Worm (Caenorhabditis elegans) whole organism, L1 larva: Measurements from ENCODE around the gene F52B11.2.

Experiments
- C04F5.9 ChIP-seq: sonication (generic microtip); optimal IDR thresholded peaks from 2 replicates; lab custom pipeline; 2016; ENCODE audit warnings: missing genetic modification characterization, missing compliant biosample characterization
- C34B4.2 ChIP-seq: sonication (generic microtip); optimal IDR thresholded peaks from 2 replicates; lab custom pipeline; 2017; ENCODE audit warnings: mild to moderate bottlenecking, missing genetic modification characterization, missing compliant biosample characterization
- F16B12.6 ChIP-seq: fragments of 150-350 bp; optimal IDR thresholded peaks from 2 replicates; lab custom pipeline; 2014; ENCODE audit warnings: missing biosample characterization, missing genetic modification characterization
- Y116A8C.19 ChIP-seq: sonication (generic microtip); optimal IDR thresholded peaks from 2 replicates; lab custom pipeline; 2016; ENCODE audit warnings: missing compliant biosample characterization, missing genetic modification characterization, borderline replicate concordance
- alr-1 ChIP-seq: fragments of 200-800 bp; sonication (Bioruptor generic); optimal IDR thresholded peaks from 2 replicates; lab custom pipeline; 2018; ENCODE audit warnings: borderline replicate concordance, mild to moderate bottlenecking, missing genetic modification characterization, missing compliant biosample characterization
- aly-2 ChIP-seq: fragments of 150-350 bp; optimal IDR thresholded peaks from 2 replicates; lab custom pipeline; 2014; ENCODE audit warnings: missing biosample characterization, missing genetic modification characterization
- ceh-63 ChIP-seq: fragments of 200-800 bp; sonication (Bioruptor generic); optimal IDR thresholded peaks from 2 replicates; lab custom pipeline; 2018; ENCODE audit warnings: mild to moderate bottlenecking, missing genetic modification characterization, missing compliant biosample characterization
- ceh-8 ChIP-seq: fragments of 200-800 bp; sonication (Bioruptor generic); optimal IDR thresholded peaks from 2 replicates; lab custom pipeline; 2018; ENCODE audit warnings: mild to moderate bottlenecking, missing genetic modification characterization, moderate library complexity, missing compliant biosample characterization
- ceh-88 ChIP-seq: fragments of 200-800 bp; sonication (Bioruptor generic); IDR thresholded peaks from 2 replicates; pipeline ENCODE4 v1.3.6; 2022; ENCODE audit warnings: missing genetic modification characterization, missing compliant biosample characterization
- ceh-90 ChIP-seq: sonication (generic microtip); optimal IDR thresholded peaks from 2 replicates; lab custom pipeline; 2016; ENCODE audit warnings: missing genetic modification characterization, missing compliant biosample characterization
- ces-1 ChIP-seq: fragments of 150-350 bp; optimal IDR thresholded peaks from 2 replicates; lab custom pipeline; 2014; ENCODE audit warnings: missing biosample characterization, missing genetic modification reagents, missing genetic modification characterization
- dpl-1 ChIP-seq, 3 experiments: fragments of 150-350 bp in 2 of 3; sonication (generic microtip) in 1 of 3; optimal IDR thresholded peaks; 2 replicates each; lab custom pipeline; 2014 to 2017; ENCODE audit warnings: missing biosample characterization in 3 of 3, missing genetic modification characterization in 3 of 3, missing genetic modification reagents in 3 of 3
- dsc-1 ChIP-seq: sonication (generic microtip); optimal IDR thresholded peaks from 2 replicates; lab custom pipeline; 2016; ENCODE audit warnings: mild to moderate bottlenecking, missing genetic modification characterization, missing compliant biosample characterization
- efl-1 ChIP-seq, 4 experiments: fragments of 150-350 bp; optimal IDR thresholded peaks in 3 of 4; peaks in 1 of 4; 1 replicate in 1 of 4; 2 replicates in 3 of 4; lab custom pipeline; 2014; ENCODE audit warnings: missing biosample characterization in 2 of 4, missing genetic modification characterization in 2 of 4, missing genetic modification reagents in 2 of 4
- elt-2 ChIP-seq: sonication (generic microtip); optimal IDR thresholded peaks from 2 replicates; lab custom pipeline; 2016; ENCODE audit warnings: missing genetic modification characterization, mild to moderate bottlenecking, inconsistent platforms, missing compliant biosample characterization, missing genetic modification reagents
- elt-3 ChIP-seq, 6 experiments: fragments of 150-350 bp in 1 of 6; sonication (generic microtip); optimal IDR thresholded peaks; 2 replicates each; lab custom pipeline; 2017 to 2018; ENCODE audit warnings: missing biosample characterization in 6 of 6, missing genetic modification characterization in 6 of 6, inconsistent platforms in 1 of 6
- ets-5 ChIP-seq: fragments of 200-800 bp; sonication (Bioruptor generic); IDR thresholded peaks from 2 replicates; pipeline ENCODE4 v1.3.6; 2022; ENCODE audit warnings: missing genetic modification characterization, missing compliant biosample characterization
- fkh-10 ChIP-seq: sonication (generic microtip); optimal IDR thresholded peaks from 2 replicates; lab custom pipeline; 2017; ENCODE audit warnings: missing biosample characterization, missing genetic modification reagents, missing genetic modification characterization
- hlh-17 ChIP-seq: fragments of 200-800 bp; sonication (Bioruptor generic); optimal IDR thresholded peaks from 2 replicates; lab custom pipeline; 2018; ENCODE audit warnings: missing genetic modification characterization, mild to moderate bottlenecking, missing compliant biosample characterization, moderate library complexity, borderline replicate concordance
- hlh-4 ChIP-seq: sonication (generic microtip); optimal IDR thresholded peaks from 2 replicates; lab custom pipeline; 2016; ENCODE audit warnings: mild to moderate bottlenecking, missing genetic modification characterization, missing compliant biosample characterization
- irx-1 ChIP-seq: sonication (generic microtip); optimal IDR thresholded peaks from 2 replicates; lab custom pipeline; 2016; ENCODE audit warnings: missing genetic modification characterization, missing compliant biosample characterization
- jun-1 ChIP-seq: fragments of 150-350 bp; optimal IDR thresholded peaks from 2 replicates; lab custom pipeline; 2014; ENCODE audit warnings: missing biosample characterization, missing genetic modification reagents, missing genetic modification characterization
- lin-13 ChIP-seq: fragments of 150-350 bp; optimal IDR thresholded peaks from 2 replicates; lab custom pipeline; 2014; ENCODE audit warnings: missing biosample characterization, missing genetic modification reagents, missing genetic modification characterization
- lin-15B ChIP-seq: fragments of 150-350 bp; sonication (generic microtip); optimal IDR thresholded peaks from 3 replicates; lab custom pipeline; 2014; ENCODE audit warnings: missing biosample characterization, missing genetic modification characterization
- lin-35 ChIP-seq, 2 experiments: fragments of 150-350 bp; optimal IDR thresholded peaks; 2 replicates each; lab custom pipeline; 2014; ENCODE audit warnings: missing biosample characterization in 2 of 2, missing genetic modification characterization in 2 of 2, missing genetic modification reagents in 2 of 2
- lsy-2 ChIP-seq, 2 experiments: fragments of 150-350 bp; optimal IDR thresholded peaks; 2 replicates each; lab custom pipeline; 2014; ENCODE audit warnings: missing biosample characterization in 2 of 2, missing genetic modification characterization in 2 of 2
- mef-2 ChIP-seq: fragments of 150-350 bp; optimal IDR thresholded peaks from 2 replicates; lab custom pipeline; 2014; ENCODE audit warnings: missing biosample characterization, missing genetic modification characterization
- mep-1 ChIP-seq: fragments of 150-350 bp; optimal IDR thresholded peaks from 2 replicates; lab custom pipeline; 2014; ENCODE audit warnings: missing biosample characterization, missing genetic modification characterization
- nhr-11 ChIP-seq: fragments of 150-350 bp; optimal IDR thresholded peaks from 2 replicates; lab custom pipeline; 2014; ENCODE audit warnings: missing biosample characterization, missing genetic modification characterization
- nhr-20 ChIP-seq: sonication (generic microtip); optimal IDR thresholded peaks from 2 replicates; lab custom pipeline; 2016; ENCODE audit warnings: mild to moderate bottlenecking, missing genetic modification characterization, missing compliant biosample characterization
- nhr-28 ChIP-seq: fragments of 150-350 bp; optimal IDR thresholded peaks from 2 replicates; lab custom pipeline; 2014; ENCODE audit warnings: missing biosample characterization, missing genetic modification characterization
- nhr-77 ChIP-seq: fragments of 150-350 bp; optimal IDR thresholded peaks from 2 replicates; lab custom pipeline; 2014; ENCODE audit warnings: missing biosample characterization, missing genetic modification characterization
- pag-3 ChIP-seq: sonication (generic microtip); optimal IDR thresholded peaks from 2 replicates; lab custom pipeline; 2017; ENCODE audit warnings: missing genetic modification characterization, mild to moderate bottlenecking, missing compliant biosample characterization, antibody characterized with exemption, borderline replicate concordance; ENCODE audit not compliant: insufficient read depth
- skn-1 ChIP-seq: fragments of 150-350 bp; optimal IDR thresholded peaks from 2 replicates; lab custom pipeline; 2014; ENCODE audit warnings: missing biosample characterization, missing genetic modification characterization
- snpc-4 ChIP-seq: fragments of 150-350 bp; optimal IDR thresholded peaks from 2 replicates; lab custom pipeline; 2014; ENCODE audit warnings: missing biosample characterization, missing genetic modification characterization
- sptf-1 ChIP-seq: fragments of 150-350 bp; optimal IDR thresholded peaks from 2 replicates; lab custom pipeline; 2014; ENCODE audit warnings: missing biosample characterization, missing genetic modification characterization
- sup-37 ChIP-seq: fragments of 200-800 bp; sonication (Bioruptor generic); optimal IDR thresholded peaks from 2 replicates; lab custom pipeline; 2018; ENCODE audit warnings: mild to moderate bottlenecking, missing genetic modification characterization, missing compliant biosample characterization
- swsn-7 ChIP-seq: sonication (generic microtip); optimal IDR thresholded peaks from 2 replicates; lab custom pipeline; 2016; ENCODE audit warnings: missing genetic modification characterization, missing compliant biosample characterization
- tbx-2 ChIP-seq: sonication (generic microtip); optimal IDR thresholded peaks from 2 replicates; lab custom pipeline; 2016; ENCODE audit warnings: missing genetic modification characterization, missing compliant biosample characterization
- tlp-1 ChIP-seq: fragments of 150-350 bp; optimal IDR thresholded peaks from 2 replicates; lab custom pipeline; 2014; ENCODE audit warnings: missing biosample characterization, missing genetic modification characterization
- unc-130 ChIP-seq: fragments of 150-350 bp; optimal IDR thresholded peaks from 2 replicates; lab custom pipeline; 2017; ENCODE audit warnings: missing biosample characterization, missing genetic modification characterization, inconsistent platforms
- unc-30 ChIP-seq: sonication (generic microtip); optimal IDR thresholded peaks from 2 replicates; lab custom pipeline; 2017; ENCODE audit warnings: missing biosample characterization, missing genetic modification characterization
- xbp-1 ChIP-seq: sonication (generic microtip); optimal IDR thresholded peaks from 2 replicates; lab custom pipeline; 2016; ENCODE audit warnings: missing genetic modification characterization, missing compliant biosample characterization
- zip-4 ChIP-seq: fragments of 200-800 bp; sonication (Bioruptor generic); optimal IDR thresholded peaks from 2 replicates; lab custom pipeline; 2018; ENCODE audit warnings: mild to moderate bottlenecking, missing genetic modification characterization, moderate library complexity, missing compliant biosample characterization

Gene F52B11.2

DNA sequence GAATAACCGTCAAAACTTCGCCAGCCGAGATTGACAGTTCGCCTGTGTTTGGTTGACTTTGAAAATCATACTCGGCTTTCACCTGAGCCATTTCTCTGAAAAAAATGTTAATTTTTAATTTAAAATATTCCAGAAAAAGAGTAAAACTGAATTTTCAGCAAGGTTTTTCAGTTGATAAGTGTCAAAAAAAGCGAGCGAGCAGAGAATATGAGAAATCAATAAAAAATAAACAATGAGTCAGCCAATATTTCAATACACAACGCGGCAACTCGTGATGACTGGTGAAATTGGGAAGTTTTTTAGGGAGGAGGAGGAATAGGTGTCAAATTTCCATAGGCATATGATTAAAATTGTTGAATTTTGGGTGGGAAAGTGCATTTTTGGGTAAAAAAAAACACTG is 13.6 kb upstream of the F52B11.2 start, which contains the start of gene lst-4:
Gene lst-4 (minus strand): TSS at position 101 of the 400 bp plus-strand sequence.
- TF ChIP-seq F16B12.6 (no peak), skn-1 (tag; lab: Kevin White, UChicago) (no peak), ets-5 (no peak), nhr-28 (tag; lab: Kevin White, UChicago) (no peak), ceh-8 (no peak), tbx-2 (tag; lab: Kevin White, UChicago) (no peak)

DNA sequence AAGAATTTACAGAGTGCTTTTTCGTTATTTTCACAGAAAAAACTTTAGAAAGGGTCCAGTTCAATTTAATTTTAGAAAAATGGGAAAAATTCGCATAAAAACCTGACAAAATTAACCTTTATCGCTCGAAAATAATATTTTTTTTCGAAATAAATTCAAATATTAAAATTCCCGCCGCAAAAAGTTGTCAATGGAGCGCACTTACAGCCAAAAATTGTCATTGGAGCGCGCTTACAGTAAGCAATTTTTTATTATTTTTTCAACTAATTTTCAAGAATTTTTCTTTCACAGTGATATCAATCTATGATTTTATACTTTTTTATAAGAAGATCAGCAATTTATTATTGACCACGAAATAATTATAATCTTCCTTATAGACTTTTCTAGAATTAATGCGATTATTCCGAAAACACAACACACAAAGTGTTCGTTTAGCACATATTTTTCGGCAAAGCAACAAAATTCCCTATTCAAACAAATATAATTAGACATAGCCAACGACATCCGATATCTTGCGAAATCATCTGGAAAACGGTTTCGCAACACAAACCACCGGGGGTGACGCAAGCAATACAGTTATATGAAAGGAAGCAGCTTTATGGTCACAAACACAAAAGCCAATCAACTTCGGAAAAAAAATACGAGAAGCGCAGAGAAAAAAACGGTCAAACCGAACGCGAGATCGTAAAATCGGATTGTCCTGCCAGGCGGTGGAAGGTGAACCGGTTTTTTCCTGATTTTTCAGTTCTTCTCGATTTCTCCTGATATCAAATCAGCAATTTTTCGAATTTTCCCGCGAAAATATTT is 13.0 kb upstream of the F52B11.2 start:
- TF ChIP-seq dpl-1 (GFP tag; optimal IDR thresholded peaks at IDR 0.05; lab: Kevin White, UChicago) (peak; percentile 54 to 82 (median 70)), swsn-7 (tag; lab: Kevin White, UChicago) (no peak), zip-4 (peak; percentile 30), mep-1 (tag; lab: Kevin White, UChicago) (peak; percentile 14), efl-1 (optimal IDR thresholded peaks at IDR 0.05; lab: Kevin White, UChicago) (peak; percentile 78 to 86), efl-1 (GFP tag; optimal IDR thresholded peaks at IDR 0.05 in 1 of 2; lab: Kevin White, UChicago) (peak; percentile 83 to 96), fkh-10 (GFP tag; lab: Kevin White, UChicago) (no peak), dsc-1 (tag; lab: Kevin White, UChicago) (no peak), alr-1 (tag; lab: Kevin White, UChicago) (no peak), elt-2 (tag; lab: Kevin White, UChicago) (no peak), lin-15B (tag; lab: Kevin White, UChicago) (peak; percentile 29), sup-37 (GFP tag; lab: Kevin White, UChicago) (no peak), ets-5 (no peak), xbp-1 (tag; lab: Kevin White, UChicago) (peak; percentile 36), hlh-17 (no peak), lsy-2 (tag; optimal IDR thresholded peaks at IDR 0.05; lab: Kevin White, UChicago) (peak; percentile 19 to 34), tbx-2 (tag; lab: Kevin White, UChicago) (no peak), lin-13 (peak; percentile 31), lin-35 (GFP tag; optimal IDR thresholded peaks at IDR 0.05; lab: Kevin White, UChicago) (peak; percentile 47 to 67), snpc-4 (tag; lab: Kevin White, UChicago) (no peak)

DNA sequence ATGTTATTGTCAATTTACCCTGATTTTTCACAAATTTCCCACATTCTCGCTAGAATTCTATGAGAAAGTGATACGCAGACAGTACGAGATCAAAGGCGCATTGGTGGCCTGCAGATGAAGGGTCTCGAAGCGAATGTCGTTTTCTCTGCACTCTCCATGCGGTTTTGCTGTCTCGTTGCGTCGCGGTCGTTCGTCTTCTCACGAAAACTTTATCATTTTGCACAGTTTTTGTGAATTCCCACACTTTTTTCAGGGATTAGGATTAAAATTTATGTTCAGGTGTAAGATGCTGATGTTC is 12.4 kb upstream of the F52B11.2 start:
- no peak for TF ChIP-seq hlh-17
- TF ChIP-seq elt-3 (tag; optimal IDR thresholded peaks at IDR 0.05; lab: Kevin White, UChicago): peak in 2 of 6 experiments; percentile 49 to 68
- no peak for TF ChIP-seq C04F5.9 (tag; lab: Kevin White, UChicago)
- no peak for TF ChIP-seq Y116A8C.19 (tag; lab: Kevin White, UChicago)
- peak; percentile 5 for TF ChIP-seq mef-2 (tag; lab: Kevin White, UChicago)
- peak; percentile 83 for TF ChIP-seq nhr-20
- peak; percentile 65 for TF ChIP-seq unc-130 (tag; lab: Kevin White, UChicago)
- peak; percentile 90 to 97 for TF ChIP-seq efl-1 (optimal IDR thresholded peaks at IDR 0.05; lab: Kevin White, UChicago)
- TF ChIP-seq efl-1 (GFP tag; optimal IDR thresholded peaks at IDR 0.05 in 1 of 2; lab: Kevin White, UChicago): peak; percentile 80 to 97
- TF ChIP-seq fkh-10 (GFP tag; lab: Kevin White, UChicago): peak; percentile 12
- TF ChIP-seq ceh-63 (GFP tag; lab: Kevin White, UChicago): no peak
- peak; percentile 91 for TF ChIP-seq mep-1 (tag; lab: Kevin White, UChicago)
- TF ChIP-seq pag-3: no peak
- peak; percentile 71 for TF ChIP-seq nhr-77 (tag; lab: Kevin White, UChicago)
- no peak for TF ChIP-seq tlp-1
- TF ChIP-seq sptf-1 (tag; lab: Kevin White, UChicago): no peak
- TF ChIP-seq xbp-1 (tag; lab: Kevin White, UChicago): peak; percentile 85
- TF ChIP-seq ets-5: no peak
- TF ChIP-seq ceh-90 (tag; lab: Kevin White, UChicago): no peak
- peak; percentile 81 to 85 (median 82) for TF ChIP-seq dpl-1 (GFP tag; optimal IDR thresholded peaks at IDR 0.05; lab: Kevin White, UChicago)
- TF ChIP-seq F16B12.6: peak; percentile 51
- TF ChIP-seq sup-37 (GFP tag; lab: Kevin White, UChicago): no peak
- TF ChIP-seq hlh-4 (tag; lab: Kevin White, UChicago): no peak
- TF ChIP-seq swsn-7 (tag; lab: Kevin White, UChicago): peak; percentile 87
- TF ChIP-seq C34B4.2 (tag; lab: Kevin White, UChicago): no peak
- no peak for TF ChIP-seq ces-1
- TF ChIP-seq aly-2 (tag; lab: Kevin White, UChicago): peak; percentile 63
- TF ChIP-seq unc-30 (tag; lab: Kevin White, UChicago): no peak
- peak; percentile 43 for TF ChIP-seq elt-2 (tag; lab: Kevin White, UChicago)
- TF ChIP-seq nhr-11: peak; percentile 44
- TF ChIP-seq tbx-2 (tag; lab: Kevin White, UChicago): peak; percentile 86
- TF ChIP-seq jun-1: peak; percentile 80
- TF ChIP-seq irx-1 (tag; lab: Kevin White, UChicago): peak; percentile 38
- TF ChIP-seq zip-4: no peak
- no peak; the same call in 1 of the 2 replicates for TF ChIP-seq ceh-88
